Fruit fly (Drosophila melanogaster) whole organism, wandering third instar larva: Measurements from ENCODE around the gene VhaPPA1-1.

Source experiments
- Abd-B ChIP-seq: fragments of >200 bp; optimal IDR thresholded peaks from 2 replicates; lab custom pipeline; 2017; ENCODE audit warnings: missing biosample characterization, missing genetic modification characterization
- CG9705 ChIP-seq: fragments of 200-800 bp; sonication (Bioruptor generic); optimal IDR thresholded peaks from 2 replicates; lab custom pipeline; 2018; ENCODE audit warnings: missing biosample characterization, mild to moderate bottlenecking, missing genetic modification characterization
- CrebA ChIP-seq: fragments of 200-800 bp; sonication (Bioruptor generic); optimal IDR thresholded peaks from 2 replicates; lab custom pipeline; 2016; ENCODE audit warnings: missing biosample characterization, mild to moderate bottlenecking, missing genetic modification characterization, borderline replicate concordance
- Dfd ChIP-seq: fragments of >200 bp; optimal IDR thresholded peaks from 2 replicates; lab custom pipeline; 2017; ENCODE audit warnings: missing biosample characterization, missing genetic modification characterization
- Dif ChIP-seq: fragments of 200-275, 200-300 bp; sonication (Bioruptor generic); optimal IDR thresholded peaks from 2 replicates; lab custom pipeline; 2018; ENCODE audit warnings: missing biosample characterization, missing genetic modification characterization; ENCODE audit not compliant: partially characterized antibody
- GATAd ChIP-seq: sonication (Bioruptor generic); optimal IDR thresholded peaks from 2 replicates; lab custom pipeline; 2016; ENCODE audit warnings: missing biosample characterization, missing genetic modification characterization
- HLH106 ChIP-seq: fragments of 200-800 bp; optimal IDR thresholded peaks from 3 replicates; lab custom pipeline; 2019; ENCODE audit warnings: missing biosample characterization, mild to moderate bottlenecking, missing genetic modification characterization, moderate library complexity
- Hnf4 ChIP-seq: fragments of 200-800 bp; sonication (Bioruptor generic); optimal IDR thresholded peaks from 2 replicates; lab custom pipeline; 2016; ENCODE audit warnings: missing biosample characterization, mild to moderate bottlenecking, missing genetic modification characterization
- Hr83 ChIP-seq: fragments of 200-300 bp; sonication (Bioruptor generic); optimal IDR thresholded peaks from 2 replicates; lab custom pipeline; 2016; ENCODE audit warnings: missing biosample characterization, mild to moderate bottlenecking, missing genetic modification characterization, moderate library complexity; ENCODE audit not compliant: poor library complexity, severe bottlenecking
- Jra ChIP-seq: sonication (Bioruptor generic); optimal IDR thresholded peaks from 2 replicates; lab custom pipeline; 2016; ENCODE audit warnings: missing biosample characterization, missing genetic modification characterization
- Mio ChIP-seq: sonication (Bioruptor generic); optimal IDR thresholded peaks from 2 replicates; lab custom pipeline; 2016; ENCODE audit warnings: missing biosample characterization, missing genetic modification characterization
- Myc ChIP-seq: fragments of >200 bp; optimal IDR thresholded peaks from 2 replicates; lab custom pipeline; 2017
- N ChIP-seq: fragments of >200 bp; optimal IDR thresholded peaks from 2 replicates; lab custom pipeline; 2018; ENCODE audit warnings: missing biosample characterization, missing external identifiers, missing genetic modification characterization
- OdsH ChIP-seq: fragments of 200-800 bp; sonication (Bioruptor generic); optimal IDR thresholded peaks from 2 replicates; lab custom pipeline; 2016; ENCODE audit warnings: missing biosample characterization, mild to moderate bottlenecking, missing genetic modification characterization
- Rel ChIP-seq, 2 experiments: fragments of 200-800 bp; sonication (Bioruptor generic) in 1 of 2; optimal IDR thresholded peaks; 2 replicates in 1 of 2; 3 replicates in 1 of 2; lab custom pipeline; 2016 to 2019; ENCODE audit warnings: mild to moderate bottlenecking in 2 of 2, missing biosample characterization in 2 of 2, missing genetic modification characterization in 2 of 2, moderate library complexity in 1 of 2
- Sp1 ChIP-seq: fragments of 200-800 bp; sonication (Bioruptor generic); optimal IDR thresholded peaks from 3 replicates; lab custom pipeline; 2019; ENCODE audit warnings: missing biosample characterization, mild to moderate bottlenecking, missing genetic modification characterization, moderate library complexity
- Vsx2 ChIP-seq: fragments of 200-300, 225-300 bp; sonication (Bioruptor generic); optimal IDR thresholded peaks from 2 replicates; lab custom pipeline; 2018; ENCODE audit warnings: missing biosample characterization, missing genetic modification characterization; ENCODE audit not compliant: partially characterized antibody
- br ChIP-seq: fragments of 200-800 bp; sonication (Bioruptor generic); optimal IDR thresholded peaks from 2 replicates; lab custom pipeline; 2016; ENCODE audit warnings: missing biosample characterization, missing genetic modification characterization
- brk ChIP-seq: fragments of 200-800 bp; sonication (Bioruptor generic); optimal IDR thresholded peaks from 2 replicates; lab custom pipeline; 2016; ENCODE audit warnings: missing biosample characterization, mild to moderate bottlenecking, missing genetic modification characterization
- dl ChIP-seq, 2 experiments: fragments of 175-275, 200-275 bp in 1 of 2; fragments of 200-275 bp in 1 of 2; sonication (Bioruptor generic); optimal IDR thresholded peaks; lab custom pipeline; 2018; ENCODE audit warnings: mild to moderate bottlenecking in 2 of 2, missing biosample characterization in 2 of 2, missing genetic modification characterization in 2 of 2, moderate library complexity in 2 of 2; ENCODE audit not compliant: partially characterized antibody in 2 of 2, insufficient read depth in 1 of 2
- dmrt93B ChIP-seq: fragments of 200-800 bp; sonication (Bioruptor generic); optimal IDR thresholded peaks from 2 replicates; lab custom pipeline; 2018; ENCODE audit warnings: missing biosample characterization, mild to moderate bottlenecking, missing genetic modification characterization
- dsf ChIP-seq: sonication (Bioruptor generic); optimal IDR thresholded peaks from 2 replicates; lab custom pipeline; 2016; ENCODE audit warnings: missing biosample characterization, missing genetic modification characterization, borderline replicate concordance
- ey ChIP-seq: fragments of 200-800 bp; sonication (Bioruptor generic); optimal IDR thresholded peaks from 2 replicates; lab custom pipeline; 2016; ENCODE audit warnings: missing biosample characterization, missing genetic modification characterization
- foxo ChIP-seq, 2 experiments: fragments of 200-800 bp; sonication (Bioruptor generic); optimal IDR thresholded peaks; 2 replicates in 1 of 2; 3 replicates in 1 of 2; lab custom pipeline; 2016 to 2017; ENCODE audit warnings: missing biosample characterization in 2 of 2, missing genetic modification characterization in 2 of 2
- fru ChIP-seq: fragments of 200-800 bp; sonication (Bioruptor generic); optimal IDR thresholded peaks from 3 replicates; lab custom pipeline; 2016; ENCODE audit warnings: missing biosample characterization, mild to moderate bottlenecking, missing genetic modification characterization
- h ChIP-seq: fragments of 200-800 bp; sonication (Bioruptor generic); optimal IDR thresholded peaks from 3 replicates; lab custom pipeline; 2016; ENCODE audit warnings: missing biosample characterization, mild to moderate bottlenecking, missing genetic modification characterization
- jim ChIP-seq: fragments of 175-275, 200-325 bp; sonication (Bioruptor generic); optimal IDR thresholded peaks from 2 replicates; lab custom pipeline; 2016; ENCODE audit warnings: missing biosample characterization, mild to moderate bottlenecking, missing genetic modification characterization
- lola ChIP-seq: fragments of >200 bp; optimal IDR thresholded peaks from 2 replicates; lab custom pipeline; 2017; ENCODE audit warnings: missing biosample characterization, missing genetic modification characterization
- pan ChIP-seq: fragments of >200 bp; optimal IDR thresholded peaks from 2 replicates; lab custom pipeline; 2017
- psq ChIP-seq: fragments of 200-800 bp; sonication (Bioruptor generic); optimal IDR thresholded peaks from 3 replicates; lab custom pipeline; 2017; ENCODE audit warnings: missing biosample characterization, mild to moderate bottlenecking, missing genetic modification characterization, moderate library complexity
- rgr ChIP-seq: fragments of 200-800 bp; sonication (Bioruptor generic); optimal IDR thresholded peaks from 3 replicates; lab custom pipeline; 2016; ENCODE audit warnings: missing biosample characterization, mild to moderate bottlenecking, missing genetic modification characterization
- sage ChIP-seq: fragments of 200-800 bp; sonication (Bioruptor generic); optimal IDR thresholded peaks from 2 replicates; lab custom pipeline; 2016; ENCODE audit warnings: missing biosample characterization, mild to moderate bottlenecking, missing genetic modification characterization
- sv ChIP-seq: fragments of 200-800 bp; sonication (Bioruptor generic); optimal IDR thresholded peaks from 3 replicates; lab custom pipeline; 2016; ENCODE audit warnings: missing biosample characterization, missing genetic modification characterization
- tai ChIP-seq: sonication (Bioruptor generic); optimal IDR thresholded peaks from 2 replicates; lab custom pipeline; 2016; ENCODE audit warnings: missing biosample characterization, missing genetic modification characterization
- usp ChIP-seq: fragments of >200 bp; optimal IDR thresholded peaks from 2 replicates; lab custom pipeline; 2017; ENCODE audit warnings: missing biosample characterization, missing genetic modification characterization
- woc ChIP-seq: sonication (Bioruptor generic); optimal IDR thresholded peaks from 2 replicates; lab custom pipeline; 2016; ENCODE audit warnings: missing biosample characterization, mild to moderate bottlenecking, missing genetic modification characterization

The VhaPPA1-1 gene

DNA sequence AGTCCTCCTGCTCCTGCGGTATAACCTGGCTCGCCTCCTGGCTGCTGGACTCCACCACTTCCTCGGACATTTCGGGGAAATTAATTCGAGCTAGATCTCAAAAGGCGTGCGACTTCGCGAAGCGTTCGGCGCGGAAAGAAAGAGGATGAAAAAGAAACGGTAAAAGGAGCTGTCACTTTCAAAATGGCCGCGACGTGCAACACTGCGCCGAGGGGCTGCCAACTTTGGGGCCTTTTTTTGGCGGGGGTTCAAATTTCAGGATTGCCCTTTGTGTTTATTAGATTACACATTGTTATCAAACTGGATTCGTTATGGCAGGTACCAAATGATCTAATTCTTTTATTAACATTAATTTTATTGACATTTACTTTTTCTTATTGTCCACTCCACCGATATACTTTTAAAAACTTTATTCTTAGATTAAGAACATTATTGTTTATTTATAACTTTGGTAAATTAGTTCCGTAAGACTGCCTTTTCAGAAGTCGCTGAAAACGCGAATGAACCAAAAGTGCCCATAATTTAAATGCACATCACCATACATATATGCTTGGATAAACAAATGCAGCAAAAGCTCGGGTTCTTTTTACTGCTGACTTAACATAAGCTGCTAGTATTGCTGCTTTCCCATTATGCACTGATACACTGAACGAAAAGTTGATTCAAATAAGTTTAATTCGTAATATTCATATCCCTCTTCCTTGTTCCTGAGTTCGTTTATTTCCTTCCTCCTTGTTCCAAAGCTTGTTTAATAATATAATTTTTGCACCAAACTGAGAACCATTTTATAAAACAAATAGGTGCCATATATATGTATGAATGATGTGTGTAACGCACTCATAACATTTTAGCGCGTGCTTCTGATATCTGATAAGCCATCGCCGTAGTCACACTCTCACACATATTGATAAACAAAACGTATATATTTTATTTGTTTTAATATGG, 2.2 kb downstream of the VhaPPA1-1 start, which contains the start of gene RpS5b:
Gene RpS5b, minus strand, starts transcription at position 156 of the 945 bp plus-strand sequence.
- no peak for TF ChIP-seq Dif (GFP tag; lab: Kevin White, UChicago)
- TF ChIP-seq pan (lab: Kevin White, UChicago) = no peak
- no peak for TF ChIP-seq sage (GFP tag; lab: Kevin White, UChicago)
- TF ChIP-seq Jra (GFP tag; lab: Kevin White, UChicago) = no peak
- no peak for TF ChIP-seq ey (GFP tag; lab: Kevin White, UChicago)
- TF ChIP-seq Sp1 (GFP tag; lab: Kevin White, UChicago) = no peak
- peak; percentile 30 for TF ChIP-seq h
- no peak for TF ChIP-seq dl (GFP tag; optimal IDR thresholded peaks at IDR 0.05; lab: Kevin White, UChicago; ENCODE audit: insufficient read depth in 1 of 2, partially characterized antibody in 2 of 2)
- no peak for TF ChIP-seq usp (GFP tag; lab: Kevin White, UChicago)
- TF ChIP-seq dsf (GFP tag; lab: Kevin White, UChicago) = no peak
- TF ChIP-seq sv = no peak
- TF ChIP-seq dmrt93B (GFP tag; lab: Kevin White, UChicago) = peak; percentile 25
- TF ChIP-seq tai = no peak
- peak; percentile 27 for TF ChIP-seq HLH106 (tag; lab: Kevin White, UChicago)
- no peak for TF ChIP-seq CrebA (GFP tag; lab: Kevin White, UChicago)
- peak; percentile 42 for TF ChIP-seq CG9705 (GFP tag; lab: Kevin White, UChicago)
- no peak for TF ChIP-seq Rel (GFP tag; optimal IDR thresholded peaks at IDR 0.05; lab: Kevin White, UChicago)
- peak; percentile 7 for TF ChIP-seq Rel (tag; optimal IDR thresholded peaks at IDR 0.05; lab: Kevin White, UChicago)
- peak; percentile 9 for TF ChIP-seq rgr (GFP tag; lab: Kevin White, UChicago)
- TF ChIP-seq Hnf4 (GFP tag; lab: Kevin White, UChicago) = no peak
- TF ChIP-seq GATAd (GFP tag; lab: Kevin White, UChicago) = no peak
- TF ChIP-seq psq (GFP tag; lab: Kevin White, UChicago) = peak; percentile 26
- no peak for TF ChIP-seq fru (GFP tag; lab: Kevin White, UChicago)

DNA sequence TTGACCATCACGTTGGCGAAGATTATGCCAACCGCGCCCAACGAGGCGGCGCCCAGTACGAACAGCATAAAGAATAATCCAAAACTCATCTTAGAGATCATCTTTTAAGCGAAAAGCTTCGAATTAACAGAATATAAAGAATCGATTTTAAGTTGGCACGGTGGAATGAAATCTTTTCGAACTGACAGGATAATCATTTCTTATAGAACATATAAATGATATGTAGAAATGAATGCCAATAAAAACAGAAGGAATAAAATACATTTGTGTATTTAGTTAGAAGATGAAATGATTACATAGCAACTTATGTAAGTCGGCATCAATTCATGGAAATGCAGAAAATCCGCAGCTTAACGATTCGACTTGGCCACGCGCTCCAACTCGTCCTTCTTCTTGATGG, 3.7 kb downstream of the VhaPPA1-1 start, which contains the start of gene VhaPPA1-2:
Gene VhaPPA1-2, minus strand, starts transcription at position 101 of the 400 bp plus-strand sequence.
- TF ChIP-seq Hr83 = no peak
- no peak for TF ChIP-seq HLH106 (tag; lab: Kevin White, UChicago)
- TF ChIP-seq dsf (GFP tag; lab: Kevin White, UChicago) = no peak
- TF ChIP-seq sage (GFP tag; lab: Kevin White, UChicago) = no peak
- no peak for TF ChIP-seq Myc (lab: Kevin White, UChicago)
- TF ChIP-seq br (GFP tag; lab: Kevin White, UChicago) = no peak
- TF ChIP-seq psq (GFP tag; lab: Kevin White, UChicago) = no peak
- no peak for TF ChIP-seq rgr (GFP tag; lab: Kevin White, UChicago)
- no peak for TF ChIP-seq dmrt93B (GFP tag; lab: Kevin White, UChicago)
- TF ChIP-seq GATAd (GFP tag; lab: Kevin White, UChicago) = no peak
- no peak for TF ChIP-seq h
- no peak for TF ChIP-seq Dif (GFP tag; lab: Kevin White, UChicago)
- no peak for TF ChIP-seq Rel (GFP tag; optimal IDR thresholded peaks at IDR 0.05; lab: Kevin White, UChicago)
- no peak for TF ChIP-seq Rel (tag; optimal IDR thresholded peaks at IDR 0.05; lab: Kevin White, UChicago)
- no peak for TF ChIP-seq Dfd (GFP tag; lab: Kevin White, UChicago)
- no peak for TF ChIP-seq Hnf4 (GFP tag; lab: Kevin White, UChicago)
- no peak for TF ChIP-seq Vsx2 (GFP tag; lab: Kevin White, UChicago)

DNA sequence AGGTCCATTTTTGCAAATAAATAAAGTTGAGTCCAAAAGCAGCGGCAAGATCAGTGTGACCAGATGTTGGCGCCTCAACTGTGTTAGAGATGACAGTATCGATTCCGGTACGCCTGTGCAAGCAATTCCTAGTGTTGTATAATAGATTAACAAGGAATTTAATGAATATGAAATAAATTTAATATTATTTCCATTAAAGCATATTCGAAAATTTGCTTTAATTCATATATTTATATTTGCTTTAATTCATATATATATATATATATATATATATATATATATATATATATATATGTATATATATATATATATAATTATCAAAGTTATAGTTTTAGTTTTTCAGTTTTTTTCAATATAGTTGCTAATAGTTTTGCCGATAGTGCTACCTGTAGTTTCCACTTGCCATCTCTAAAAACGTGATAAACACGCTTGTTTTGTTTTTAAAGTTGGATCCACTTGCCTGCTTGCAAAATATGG, 5.5 kb downstream of the VhaPPA1-1 start, which contains the start of the genes Nup93-2 and CG3817:
Gene Nup93-2, minus strand, starts transcription at position 93 of the 477 bp plus-strand sequence.
Gene CG3817, plus strand, starts transcription at position 460 of the 477 bp plus-strand sequence.
- TF ChIP-seq Mio (no peak), dl (GFP tag; optimal IDR thresholded peaks at IDR 0.05; lab: Kevin White, UChicago; ENCODE audit: insufficient read depth in 1 of 2, partially characterized antibody in 2 of 2) (no peak), fru (GFP tag; lab: Kevin White, UChicago) (no peak), N (GFP tag; lab: Kevin White, UChicago) (no peak), woc (GFP tag; lab: Kevin White, UChicago) (peak; percentile 61), dmrt93B (GFP tag; lab: Kevin White, UChicago) (peak; percentile 15), h (peak; percentile 25), CG9705 (GFP tag; lab: Kevin White, UChicago) (no peak), rgr (GFP tag; lab: Kevin White, UChicago) (peak; percentile 61), usp (GFP tag; lab: Kevin White, UChicago) (no peak), CrebA (GFP tag; lab: Kevin White, UChicago) (no peak), Rel (GFP tag; optimal IDR thresholded peaks at IDR 0.05; lab: Kevin White, UChicago) (no peak), Rel (tag; optimal IDR thresholded peaks at IDR 0.05; lab: Kevin White, UChicago) (no peak), brk (GFP tag; lab: Kevin White, UChicago) (no peak), Hr83 (peak; percentile 12), Dif (GFP tag; lab: Kevin White, UChicago) (no peak), sage (GFP tag; lab: Kevin White, UChicago) (no peak), tai (no peak), lola (GFP tag; lab: Kevin White, UChicago) (no peak), Abd-B (GFP tag; lab: Kevin White, UChicago) (no peak), Hnf4 (GFP tag; lab: Kevin White, UChicago) (no peak), foxo (GFP tag; optimal IDR thresholded peaks at IDR 0.05; lab: Kevin White, UChicago) (peak in 1 of 2 experiments; percentile 84), Myc (lab: Kevin White, UChicago) (peak; percentile 53), OdsH (GFP tag; lab: Kevin White, UChicago) (peak; percentile 16), psq (GFP tag; lab: Kevin White, UChicago) (peak; percentile 62), jim (GFP tag; lab: Kevin White, UChicago) (no peak), Vsx2 (GFP tag; lab: Kevin White, UChicago) (no peak), HLH106 (tag; lab: Kevin White, UChicago) (peak; percentile 88), ey (GFP tag; lab: Kevin White, UChicago) (no peak), dsf (GFP tag; lab: Kevin White, UChicago) (no peak), Jra (GFP tag; lab: Kevin White, UChicago) (no peak)
